Fruit fly (Drosophila melanogaster) whole organism, embryonic: ENCODE results near the gene CG16865.

Experiments
- Ada2b ChIP-seq: fragments of 200-800 bp; sonication (Bioruptor generic); IDR thresholded peaks from 2 replicates; pipeline ENCODE4 v1.3.6; 2022; ENCODE audit warnings: missing biosample characterization, missing genetic modification characterization
- Adf1 ChIP-seq: fragments of 200-800 bp; sonication (Bioruptor generic); IDR thresholded peaks from 2 replicates; pipeline ENCODE4 v1.3.6; 2022; ENCODE audit warnings: missing biosample characterization, missing genetic modification characterization
- BEAF-32 ChIP-seq: fragments of 200-800 bp; sonication (Bioruptor generic); optimal IDR thresholded peaks from 3 replicates; lab custom pipeline; 2017; ENCODE audit warnings: missing biosample characterization, missing genetic modification characterization, mild to moderate bottlenecking, moderate library complexity, missing genetic modification reagents
- CG10209 ChIP-seq: fragments of 200-800 bp; sonication (Bioruptor generic); optimal IDR thresholded peaks from 3 replicates; lab custom pipeline; 2017; ENCODE audit warnings: missing biosample characterization, mild to moderate bottlenecking, missing genetic modification characterization, missing genetic modification reagents
- CG10274 ChIP-seq: fragments of 200-800 bp; sonication (Bioruptor generic); optimal IDR thresholded peaks from 3 replicates; lab custom pipeline; 2017; ENCODE audit warnings: missing biosample characterization, mild to moderate bottlenecking, missing genetic modification characterization
- CG11247 ChIP-seq: fragments of 200-800 bp; sonication (Bioruptor generic); IDR thresholded peaks from 2 replicates; pipeline ENCODE4 v1.3.6; 2022; ENCODE audit warnings: missing biosample characterization, missing genetic modification characterization
- CG11695 ChIP-seq: fragments of 200-800 bp; sonication (Bioruptor generic); IDR thresholded peaks from 3 replicates; pipeline ENCODE4 v1.3.6; 2022; ENCODE audit warnings: missing biosample characterization, missing genetic modification characterization
- CG13123 ChIP-seq: fragments of 200-800 bp; sonication (Bioruptor generic); optimal IDR thresholded peaks from 2 replicates; lab custom pipeline; 2016; ENCODE audit warnings: missing biosample characterization, missing genetic modification characterization
- CG16863 ChIP-seq: fragments of 200-800 bp; sonication (Bioruptor generic); optimal IDR thresholded peaks from 3 replicates; lab custom pipeline; 2016; ENCODE audit warnings: missing biosample characterization, missing genetic modification characterization
- CG17802 ChIP-seq: fragments of 200-800 bp; sonication (Bioruptor generic); optimal IDR thresholded peaks from 2 replicates; lab custom pipeline; 2018; ENCODE audit warnings: missing biosample characterization, mild to moderate bottlenecking, missing genetic modification characterization, moderate library complexity
- CG18476 ChIP-seq: fragments of 200-800 bp; sonication (Bioruptor generic); optimal IDR thresholded peaks from 2 replicates; lab custom pipeline; 2016; ENCODE audit warnings: missing biosample characterization, mild to moderate bottlenecking, missing genetic modification characterization
- CG31224 ChIP-seq: fragments of 200-800 bp; sonication (Bioruptor generic); IDR thresholded peaks from 2 replicates; pipeline ENCODE4 v1.3.6; 2022; ENCODE audit warnings: missing biosample characterization, missing genetic modification characterization
- CG32772 ChIP-seq: fragments of 200-800 bp; sonication (Bioruptor generic); IDR thresholded peaks from 2 replicates; pipeline ENCODE4 v1.3.6; 2022; ENCODE audit warnings: missing biosample characterization, missing genetic modification characterization
- CG4730 ChIP-seq: fragments of 200-800 bp; sonication (Bioruptor generic); IDR thresholded peaks from 2 replicates; pipeline ENCODE4 v1.3.6; 2022; ENCODE audit warnings: missing biosample characterization, missing genetic modification characterization
- CG6175 ChIP-seq: fragments of 200-800 bp; sonication (Bioruptor generic); IDR thresholded peaks from 3 replicates; pipeline ENCODE4 v1.3.6; 2022; ENCODE audit warnings: missing biosample characterization, missing genetic modification characterization
- CG7357 ChIP-seq: fragments of 200-800 bp; sonication (Bioruptor generic); IDR thresholded peaks from 3 replicates; pipeline ENCODE4 v1.3.6; 2022; ENCODE audit warnings: missing biosample characterization, missing genetic modification characterization
- CG9609 ChIP-seq: fragments of 200-800 bp; sonication (Bioruptor generic); optimal IDR thresholded peaks from 3 replicates; lab custom pipeline; 2016; ENCODE audit warnings: missing biosample characterization, missing genetic modification characterization
- CG9727 ChIP-seq: fragments of 200-800 bp; sonication (Bioruptor generic); optimal IDR thresholded peaks from 3 replicates; lab custom pipeline; 2017; ENCODE audit warnings: missing biosample characterization, mild to moderate bottlenecking, missing genetic modification characterization
- CG9797 ChIP-seq: fragments of 200-800 bp; sonication (Bioruptor generic); optimal IDR thresholded peaks from 3 replicates; lab custom pipeline; 2018; ENCODE audit warnings: missing biosample characterization, mild to moderate bottlenecking, missing genetic modification characterization
- Chrac-16 ChIP-seq: fragments of 200-800 bp; sonication (Bioruptor generic); optimal IDR thresholded peaks from 3 replicates; lab custom pipeline; 2016; ENCODE audit warnings: missing biosample characterization, missing genetic modification characterization
- Deaf1 ChIP-seq: fragments of 200-800 bp; optimal IDR thresholded peaks from 3 replicates; lab custom pipeline; 2019; ENCODE audit warnings: missing biosample characterization, mild to moderate bottlenecking, missing genetic modification characterization, moderate library complexity
- Drgx ChIP-seq: fragments of 200-800 bp; sonication (Bioruptor generic); IDR thresholded peaks from 2 replicates; pipeline ENCODE4 v1.3.6; 2022; ENCODE audit warnings: missing biosample characterization, missing genetic modification characterization
- Ets97D ChIP-seq: fragments of 200-800 bp; sonication (Bioruptor generic); optimal IDR thresholded peaks from 3 replicates; lab custom pipeline; 2016; ENCODE audit warnings: missing biosample characterization, missing genetic modification characterization
- Fer3 ChIP-seq: fragments of 200-800 bp; sonication (Bioruptor generic); optimal IDR thresholded peaks from 2 replicates; lab custom pipeline; 2018; ENCODE audit warnings: missing biosample characterization, mild to moderate bottlenecking, missing genetic modification characterization, moderate library complexity
- Hmx ChIP-seq: fragments of 200-800 bp; sonication (Bioruptor generic); optimal IDR thresholded peaks from 2 replicates; lab custom pipeline; 2016; ENCODE audit warnings: missing biosample characterization, missing genetic modification characterization
- Mes4 ChIP-seq: fragments of 200-800 bp; sonication (Bioruptor generic); optimal IDR thresholded peaks from 2 replicates; lab custom pipeline; 2016; ENCODE audit warnings: missing biosample characterization, missing genetic modification characterization
- NC2α ChIP-seq: fragments of 200-800 bp; sonication (Bioruptor generic); optimal IDR thresholded peaks from 2 replicates; lab custom pipeline; 2016; ENCODE audit warnings: missing biosample characterization, missing genetic modification characterization
- NC2β ChIP-seq: fragments of 200-800 bp; sonication (Bioruptor generic); optimal IDR thresholded peaks from 2 replicates; lab custom pipeline; 2016; ENCODE audit warnings: missing biosample characterization, missing genetic modification characterization
- NFAT ChIP-seq: fragments of 200-800 bp; sonication (Bioruptor generic); IDR thresholded peaks from 2 replicates; pipeline ENCODE4 v1.3.6; 2022; ENCODE audit warnings: missing biosample characterization, missing genetic modification characterization
- Neu2 ChIP-seq: fragments of 200-800 bp; sonication (Bioruptor generic); optimal IDR thresholded peaks from 3 replicates; lab custom pipeline; 2016; ENCODE audit warnings: missing biosample characterization, missing genetic modification characterization, borderline replicate concordance
- Sry-β ChIP-seq: fragments of 200-800 bp; sonication (Bioruptor generic); optimal IDR thresholded peaks from 2 replicates; lab custom pipeline; 2018; ENCODE audit warnings: missing biosample characterization, mild to moderate bottlenecking, missing genetic modification characterization, moderate library complexity
- Xrp1 ChIP-seq: fragments of 200-800 bp; sonication (Bioruptor generic); IDR thresholded peaks from 2 replicates; pipeline ENCODE4 v1.3.6; 2022; ENCODE audit warnings: missing biosample characterization, missing genetic modification characterization
- ab ChIP-seq: fragments of 200-800 bp; sonication (Bioruptor generic); optimal IDR thresholded peaks from 2 replicates; lab custom pipeline; 2016; ENCODE audit warnings: missing biosample characterization, missing genetic modification characterization
- al ChIP-seq: fragments of 200-800 bp; sonication (Bioruptor generic); IDR thresholded peaks from 2 replicates; pipeline ENCODE4 v1.3.6; 2022; ENCODE audit warnings: missing biosample characterization, missing genetic modification characterization
- bab2 ChIP-seq: fragments of 200-800 bp; sonication (Bioruptor generic); optimal IDR thresholded peaks from 2 replicates; lab custom pipeline; 2016; ENCODE audit warnings: missing biosample characterization, missing genetic modification characterization
- bowl ChIP-seq: fragments of 200-800 bp; sonication (Bioruptor generic); IDR thresholded peaks from 2 replicates; pipeline ENCODE4 v1.3.6; 2022; ENCODE audit warnings: missing biosample characterization, missing genetic modification characterization
- cato ChIP-seq: fragments of 200-800 bp; sonication (Bioruptor generic); optimal IDR thresholded peaks from 2 replicates; lab custom pipeline; 2016; ENCODE audit warnings: missing biosample characterization, missing genetic modification characterization, borderline replicate concordance
- caup ChIP-seq: fragments of 200-800 bp; sonication (Bioruptor generic); optimal IDR thresholded peaks from 3 replicates; lab custom pipeline; 2017; ENCODE audit warnings: missing biosample characterization, mild to moderate bottlenecking, missing genetic modification characterization, moderate library complexity; ENCODE audit not compliant: severe bottlenecking
- crc ChIP-seq: fragments of 200-800 bp; sonication (Bioruptor generic); optimal IDR thresholded peaks from 2 replicates; lab custom pipeline; 2016; ENCODE audit warnings: missing biosample characterization, missing genetic modification characterization
- ftz-f1 ChIP-seq: fragments of 200-800 bp; sonication (Bioruptor generic); optimal IDR thresholded peaks from 2 replicates; lab custom pipeline; 2016; ENCODE audit warnings: missing biosample characterization, missing genetic modification characterization
- gro ChIP-seq: fragments of 200-800 bp; sonication (Bioruptor generic); optimal IDR thresholded peaks from 2 replicates; lab custom pipeline; 2016; ENCODE audit warnings: missing biosample characterization, missing genetic modification characterization
- gsb-n ChIP-seq: fragments of 200-800 bp; sonication (Bioruptor generic); optimal IDR thresholded peaks from 3 replicates; lab custom pipeline; 2018; ENCODE audit warnings: missing biosample characterization, mild to moderate bottlenecking, missing genetic modification characterization
- knrl ChIP-seq: fragments of 200-800 bp; sonication (Bioruptor generic); IDR thresholded peaks from 3 replicates; pipeline ENCODE4 v1.3.6; 2022; ENCODE audit warnings: missing biosample characterization, missing genetic modification characterization; ENCODE audit not compliant: partially characterized antibody
- pnt ChIP-seq: fragments of 200-800 bp; sonication (Bioruptor generic); optimal IDR thresholded peaks from 3 replicates; lab custom pipeline; 2016; ENCODE audit warnings: missing biosample characterization, missing genetic modification characterization
- prd ChIP-seq, 3 experiments: fragments of >200 bp in 2 of 3; fragments of 200-800 bp in 1 of 3; sonication (Bioruptor generic) in 1 of 3; optimal IDR thresholded peaks in 2 of 3; IDR thresholded peaks in 1 of 3; 2 replicates in 2 of 3; 3 replicates in 1 of 3; pipeline versions ENCODE4 v1.3.6 to Lab custom; 2017 to 2022; ENCODE audit warnings: missing biosample characterization in 1 of 3, missing genetic modification characterization in 1 of 3
- sens-2 ChIP-seq: fragments of 200-800 bp; sonication (Bioruptor generic); IDR thresholded peaks from 2 replicates; pipeline ENCODE4 v1.3.6; 2022; ENCODE audit warnings: missing biosample characterization, missing genetic modification characterization
- tap ChIP-seq: fragments of 200-800 bp; optimal IDR thresholded peaks from 3 replicates; lab custom pipeline; 2019; ENCODE audit warnings: missing biosample characterization, mild to moderate bottlenecking, missing genetic modification characterization, moderate library complexity
- twi ChIP-seq: fragments of 200-800 bp; optimal IDR thresholded peaks from 2 replicates; lab custom pipeline; 2019; ENCODE audit warnings: missing biosample characterization, mild to moderate bottlenecking, missing genetic modification characterization, moderate library complexity
- wdn ChIP-seq: fragments of 200-800 bp; sonication (Bioruptor generic); IDR thresholded peaks from 2 replicates; pipeline ENCODE4 v1.3.6; 2022; ENCODE audit warnings: missing biosample characterization, missing genetic modification characterization

The CG16865 gene

dm6 chr2L:13835002-13835910 lies 23.9 kb downstream of the CG16865 start, which contains the start of the genes mRpS23 and CenG1A (continued):
- TF ChIP-seq Xrp1 (GFP tag; lab: Robert Waterston, UW): peak; percentile 100
- TF ChIP-seq bab2: peak; percentile 100
- peak; percentile 100 for TF ChIP-seq NC2β (GFP tag; lab: Kevin White, UChicago)
- peak; percentile 98 for TF ChIP-seq twi
- TF ChIP-seq CG10209 (GFP tag; lab: Kevin White, UChicago): peak; percentile 100
- peak; percentile 99 for TF ChIP-seq Hmx (GFP tag; lab: Kevin White, UChicago)
- peak; percentile 100 for TF ChIP-seq CG11695 (GFP tag; lab: Robert Waterston, UW)
- peak; percentile 100 for TF ChIP-seq al (GFP tag; lab: Robert Waterston, UW)
- TF ChIP-seq CG11247: peak; percentile 100
- peak; percentile 94 for TF ChIP-seq CG9797 (GFP tag; lab: Kevin White, UChicago)
- peak; percentile 94 for TF ChIP-seq ftz-f1
- TF ChIP-seq wdn (GFP tag; lab: Robert Waterston, UW): peak; percentile 100
- peak; percentile 100 for TF ChIP-seq Drgx (GFP tag; lab: Robert Waterston, UW)
- peak; percentile 100 for TF ChIP-seq tap (tag; lab: Kevin White, UChicago)
- peak; percentile 100 for TF ChIP-seq pnt (GFP tag; lab: Kevin White, UChicago)
- peak; percentile 100 for TF ChIP-seq gsb-n (tag; lab: Kevin White, UChicago)
- peak; percentile 100 for TF ChIP-seq CG4730
- peak; percentile 98 for TF ChIP-seq Neu2
- no peak for TF ChIP-seq prd (optimal IDR thresholded peaks at IDR 0.05; lab: Kevin White, UChicago)
- peak; percentile 100 for TF ChIP-seq prd (GFP tag; IDR thresholded peaks at IDR 0.05; lab: Robert Waterston, UW)
- peak; percentile 97 for TF ChIP-seq Ets97D (GFP tag; lab: Kevin White, UChicago)
- peak; percentile 100 for TF ChIP-seq gro (GFP tag; lab: Kevin White, UChicago)
- peak; percentile 95 for TF ChIP-seq CG17802 (tag; lab: Kevin White, UChicago)
- peak; percentile 100 for TF ChIP-seq NFAT (GFP tag; lab: Robert Waterston, UW)
- TF ChIP-seq knrl (GFP tag; lab: Robert Waterston, UW): peak; percentile 87
- TF ChIP-seq CG7357 (GFP tag; lab: Robert Waterston, UW): peak; percentile 99
- peak; percentile 95 for TF ChIP-seq Adf1 (GFP tag; lab: Robert Waterston, UW)
- TF ChIP-seq CG31224 (GFP tag; lab: Robert Waterston, UW): peak; percentile 99
- peak; percentile 100 for TF ChIP-seq crc
- TF ChIP-seq bowl: peak; percentile 100
- TF ChIP-seq NC2α (GFP tag; lab: Kevin White, UChicago): peak; percentile 99
- peak; percentile 100 for TF ChIP-seq Chrac-16 (GFP tag; lab: Kevin White, UChicago)
- TF ChIP-seq CG9727 (GFP tag; lab: Kevin White, UChicago): peak; percentile 99
- peak; percentile 100 for TF ChIP-seq CG16863 (GFP tag; lab: Kevin White, UChicago)
- peak; percentile 92 for TF ChIP-seq BEAF-32 (GFP tag; lab: Kevin White, UChicago)
- TF ChIP-seq CG10274: peak; percentile 97
- peak; percentile 100 for TF ChIP-seq Ada2b (GFP tag; lab: Robert Waterston, UW)
- peak; percentile 100 for TF ChIP-seq Mes4 (GFP tag; lab: Kevin White, UChicago)
- TF ChIP-seq CG6175 (GFP tag; lab: Robert Waterston, UW): peak; percentile 100
- peak; percentile 100 for TF ChIP-seq sens-2 (GFP tag; lab: Robert Waterston, UW)
- TF ChIP-seq ab (GFP tag; lab: Kevin White, UChicago): peak; percentile 99
- TF ChIP-seq CG32772 (GFP tag; lab: Robert Waterston, UW): peak; percentile 100
- peak; percentile 100 for TF ChIP-seq cato (GFP tag; lab: Kevin White, UChicago)
- peak; percentile 99 for TF ChIP-seq CG18476
- peak; percentile 100 for TF ChIP-seq Fer3 (tag; lab: Kevin White, UChicago)
- peak; percentile 100 for TF ChIP-seq caup
- TF ChIP-seq CG9609: peak; percentile 100
- TF ChIP-seq Sry-β: peak; percentile 83
- peak; percentile 99 for TF ChIP-seq CG13123 (GFP tag; lab: Kevin White, UChicago)
- TF ChIP-seq Deaf1 (tag; lab: Kevin White, UChicago): peak; percentile 91
